Worm (Caenorhabditis elegans) whole organism, L3 larva: ENCODE measurements around the gene T20B12.5.

Experiments
- ceh-82 ChIP-seq: fragments of 150-350 bp; optimal IDR thresholded peaks from 2 replicates; lab custom pipeline; 2014; ENCODE audit warnings: missing biosample characterization, missing genetic modification characterization
- fkh-10 ChIP-seq: sonication (generic microtip); optimal IDR thresholded peaks from 2 replicates; lab custom pipeline; 2017; ENCODE audit warnings: missing biosample characterization, missing genetic modification reagents, missing genetic modification characterization
- nhr-28 ChIP-seq: fragments of 150-350 bp; optimal IDR thresholded peaks from 2 replicates; lab custom pipeline; 2014; ENCODE audit warnings: missing biosample characterization, missing genetic modification characterization
- skn-1 ChIP-seq: fragments of 150-350 bp; optimal IDR thresholded peaks from 2 replicates; lab custom pipeline; 2014; ENCODE audit warnings: missing biosample characterization, missing genetic modification characterization

- TF ChIP-seq fkh-10 (no peak), nhr-28 (no peak), ceh-82 (tag; lab: Kevin White, UChicago) (no peak), skn-1 (tag; lab: Kevin White, UChicago) (no peak)
Observed at ce11 chrIII:7343389-7343788, 23.5 kb downstream of the T20B12.5 start, which contains the start of gene F08F8.6.
